Worm (Caenorhabditis elegans) whole organism, late embryonic: ENCODE data around the gene H04D03.4.

ENCODE experiments used
- C08G9.2 ChIP-seq: sonication (generic microtip); optimal IDR thresholded peaks from 2 replicates; lab custom pipeline; 2016; ENCODE audit warnings: mild to moderate bottlenecking, missing genetic modification characterization, moderate library complexity, missing compliant biosample characterization
- C38D4.7 ChIP-seq: fragments of 200-800 bp; sonication (Bioruptor generic); optimal IDR thresholded peaks from 2 replicates; lab custom pipeline; 2018; ENCODE audit warnings: mild to moderate bottlenecking, missing genetic modification characterization, moderate library complexity, missing compliant biosample characterization
- F13H6.1 ChIP-seq: sonication (generic microtip); optimal IDR thresholded peaks from 2 replicates; lab custom pipeline; 2016; ENCODE audit warnings: missing genetic modification characterization, missing compliant biosample characterization
- K02D7.2 ChIP-seq: sonication (generic microtip); optimal IDR thresholded peaks from 2 replicates; lab custom pipeline; 2017; ENCODE audit warnings: mild to moderate bottlenecking, missing genetic modification characterization, missing compliant biosample characterization
- K09A11.1 ChIP-seq: sonication (generic microtip); optimal IDR thresholded peaks from 2 replicates; lab custom pipeline; 2017; ENCODE audit warnings: antibody characterized with exemption, mild to moderate bottlenecking, missing genetic modification characterization, missing compliant biosample characterization; ENCODE audit not compliant: insufficient read depth
- Y22D7AL.16 ChIP-seq: sonication (generic microtip); optimal IDR thresholded peaks from 2 replicates; lab custom pipeline; 2016; ENCODE audit warnings: missing genetic modification characterization, missing compliant biosample characterization
- ceh-14 ChIP-seq: sonication (generic microtip); optimal IDR thresholded peaks from 2 replicates; lab custom pipeline; 2016; ENCODE audit warnings: missing genotype, missing genetic modification characterization, missing compliant biosample characterization
- ceh-18 ChIP-seq: sonication (generic microtip); optimal IDR thresholded peaks from 2 replicates; lab custom pipeline; 2016; ENCODE audit warnings: missing genetic modification characterization, missing compliant biosample characterization
- ceh-19 ChIP-seq: fragments of 200-800 bp; sonication (Bioruptor generic); optimal IDR thresholded peaks from 2 replicates; lab custom pipeline; 2018; ENCODE audit warnings: mild to moderate bottlenecking, missing genetic modification characterization, missing compliant biosample characterization
- ceh-22 ChIP-seq: sonication (generic microtip); optimal IDR thresholded peaks from 2 replicates; lab custom pipeline; 2017; ENCODE audit warnings: missing biosample characterization, missing genetic modification characterization
- ceh-24 ChIP-seq: sonication (generic microtip); optimal IDR thresholded peaks from 2 replicates; lab custom pipeline; 2016; ENCODE audit warnings: mild to moderate bottlenecking, missing genetic modification characterization, missing compliant biosample characterization
- ceh-30 ChIP-seq: fragments of 150-350 bp; optimal IDR thresholded peaks from 2 replicates; lab custom pipeline; 2014; ENCODE audit warnings: missing biosample characterization, missing genetic modification characterization
- ceh-31 ChIP-seq: sonication (generic microtip); optimal IDR thresholded peaks from 2 replicates; lab custom pipeline; 2016; ENCODE audit warnings: missing genetic modification characterization, missing compliant biosample characterization
- ceh-34 ChIP-seq: sonication (generic microtip); optimal IDR thresholded peaks from 2 replicates; lab custom pipeline; 2016; ENCODE audit warnings: mild to moderate bottlenecking, missing genetic modification characterization, missing compliant biosample characterization
- ceh-45 ChIP-seq: fragments of 200-800 bp; sonication (Bioruptor generic); IDR thresholded peaks from 2 replicates; pipeline ENCODE4 v1.3.6; 2022; ENCODE audit warnings: missing genetic modification reagents, missing genetic modification characterization, missing compliant biosample characterization
- ceh-48 ChIP-seq: sonication (generic microtip); optimal IDR thresholded peaks from 2 replicates; lab custom pipeline; 2016; ENCODE audit warnings: missing genetic modification characterization, inconsistent platforms, missing compliant biosample characterization
- ceh-6 ChIP-seq: fragments of 200-800 bp; sonication (Bioruptor generic); optimal IDR thresholded peaks from 2 replicates; lab custom pipeline; 2018; ENCODE audit warnings: mild to moderate bottlenecking, missing genetic modification characterization, missing compliant biosample characterization
- ceh-9 ChIP-seq: sonication (generic microtip); optimal IDR thresholded peaks from 2 replicates; lab custom pipeline; 2016; ENCODE audit warnings: mild to moderate bottlenecking, missing genetic modification characterization, inconsistent platforms, missing compliant biosample characterization
- elt-2 ChIP-seq: sonication (generic microtip); optimal IDR thresholded peaks from 2 replicates; lab custom pipeline; 2016; ENCODE audit warnings: missing genetic modification reagents, missing genetic modification characterization, missing compliant biosample characterization
- elt-4 ChIP-seq: sonication (generic microtip); optimal IDR thresholded peaks from 2 replicates; lab custom pipeline; 2016; ENCODE audit warnings: missing genetic modification characterization, missing compliant biosample characterization
- ets-4 ChIP-seq: sonication (generic microtip); optimal IDR thresholded peaks from 2 replicates; lab custom pipeline; 2016; ENCODE audit warnings: missing genetic modification characterization, missing compliant biosample characterization
- eyg-1 ChIP-seq: sonication (generic microtip); optimal IDR thresholded peaks from 2 replicates; lab custom pipeline; 2016; ENCODE audit warnings: missing genotype, missing genetic modification characterization, missing compliant biosample characterization
- fax-1 ChIP-seq: sonication (generic microtip); optimal IDR thresholded peaks from 2 replicates; lab custom pipeline; 2016; ENCODE audit warnings: missing genotype, missing genetic modification characterization, missing compliant biosample characterization
- fkh-6 ChIP-seq: sonication (generic microtip); optimal IDR thresholded peaks from 2 replicates; lab custom pipeline; 2016; ENCODE audit warnings: missing genetic modification characterization, missing compliant biosample characterization
- hlh-13 ChIP-seq: fragments of 200-800 bp; sonication (Bioruptor generic); optimal IDR thresholded peaks from 2 replicates; lab custom pipeline; 2018; ENCODE audit warnings: mild to moderate bottlenecking, missing genetic modification characterization, missing compliant biosample characterization
- hlh-15 ChIP-seq: sonication (generic microtip); optimal IDR thresholded peaks from 2 replicates; lab custom pipeline; 2016; ENCODE audit warnings: missing genetic modification characterization, missing compliant biosample characterization
- hlh-6 ChIP-seq: sonication (generic microtip); optimal IDR thresholded peaks from 2 replicates; lab custom pipeline; 2016; ENCODE audit warnings: missing genotype, missing genetic modification characterization, missing compliant biosample characterization
- lim-6 ChIP-seq: sonication (generic microtip); optimal IDR thresholded peaks from 2 replicates; lab custom pipeline; 2016; ENCODE audit warnings: missing genetic modification characterization, missing compliant biosample characterization
- lin-11 ChIP-seq: fragments of 200-800 bp; sonication (Bioruptor generic); optimal IDR thresholded peaks from 2 replicates; lab custom pipeline; 2018; ENCODE audit warnings: mild to moderate bottlenecking, missing genetic modification characterization, missing compliant biosample characterization
- mec-3 ChIP-seq: sonication (generic microtip); optimal IDR thresholded peaks from 2 replicates; lab custom pipeline; 2016; ENCODE audit warnings: borderline replicate concordance, missing genetic modification characterization, missing compliant biosample characterization
- nfya-1 ChIP-seq: sonication (generic microtip); optimal IDR thresholded peaks from 2 replicates; lab custom pipeline; 2017; ENCODE audit warnings: missing genetic modification characterization, mild to moderate bottlenecking, missing compliant biosample characterization, antibody characterized with exemption, moderate library complexity
- nhr-232 ChIP-seq: sonication (generic microtip); optimal IDR thresholded peaks from 2 replicates; lab custom pipeline; 2016; ENCODE audit warnings: missing genetic modification characterization, missing compliant biosample characterization
- npax-4 ChIP-seq: sonication (generic microtip); optimal IDR thresholded peaks from 2 replicates; lab custom pipeline; 2016; ENCODE audit warnings: missing genetic modification characterization, missing compliant biosample characterization
- odd-2 ChIP-seq: sonication (generic microtip); optimal IDR thresholded peaks from 2 replicates; lab custom pipeline; 2017; ENCODE audit warnings: antibody characterized with exemption, mild to moderate bottlenecking, missing genetic modification characterization, missing compliant biosample characterization
- pag-3 ChIP-seq: sonication (generic microtip); optimal IDR thresholded peaks from 2 replicates; lab custom pipeline; 2016; ENCODE audit warnings: missing compliant biosample characterization, missing genetic modification characterization, borderline replicate concordance
- pax-1 ChIP-seq: fragments of 150-350 bp; optimal IDR thresholded peaks from 2 replicates; lab custom pipeline; 2014; ENCODE audit warnings: missing biosample characterization, missing genetic modification characterization
- pqm-1 ChIP-seq: sonication (generic microtip); optimal IDR thresholded peaks from 2 replicates; lab custom pipeline; 2016; ENCODE audit warnings: missing genetic modification characterization, missing compliant biosample characterization
- ref-2 ChIP-seq: sonication (generic microtip); optimal IDR thresholded peaks from 2 replicates; lab custom pipeline; 2016; ENCODE audit warnings: missing genetic modification characterization, missing compliant biosample characterization
- rnt-1 ChIP-seq: sonication (generic microtip); optimal IDR thresholded peaks from 2 replicates; lab custom pipeline; 2016; ENCODE audit warnings: missing genetic modification characterization, missing compliant biosample characterization
- sdc-2 ChIP-seq: sonication (generic microtip); optimal IDR thresholded peaks from 2 replicates; lab custom pipeline; 2016; ENCODE audit warnings: missing genotype, missing genetic modification characterization, missing compliant biosample characterization
- sox-2 ChIP-seq: fragments of 200-800 bp; sonication (Bioruptor generic); IDR thresholded peaks from 2 replicates; pipeline ENCODE4 v1.3.6; 2022; ENCODE audit warnings: missing genetic modification reagents, missing genetic modification characterization, missing compliant biosample characterization
- sox-4 ChIP-seq: sonication (generic microtip); optimal IDR thresholded peaks from 2 replicates; lab custom pipeline; 2017; ENCODE audit warnings: mild to moderate bottlenecking, missing genetic modification characterization, inconsistent platforms, missing compliant biosample characterization
- tbx-2 ChIP-seq: sonication (generic microtip); optimal IDR thresholded peaks from 2 replicates; lab custom pipeline; 2016; ENCODE audit warnings: missing genetic modification characterization, missing compliant biosample characterization
- tbx-7 ChIP-seq: sonication (generic microtip); optimal IDR thresholded peaks from 2 replicates; lab custom pipeline; 2016; ENCODE audit warnings: missing genotype, missing genetic modification characterization, missing compliant biosample characterization
- ttx-3 ChIP-seq: sonication (generic microtip); optimal IDR thresholded peaks from 2 replicates; lab custom pipeline; 2016; ENCODE audit warnings: missing genetic modification reagents, missing genetic modification characterization, missing compliant biosample characterization
- unc-42 ChIP-seq: sonication (generic microtip); optimal IDR thresholded peaks from 2 replicates; lab custom pipeline; 2016; ENCODE audit warnings: missing genotype, missing genetic modification characterization, missing compliant biosample characterization
- unc-86 ChIP-seq: sonication (generic microtip); optimal IDR thresholded peaks from 2 replicates; lab custom pipeline; 2016; ENCODE audit warnings: missing genetic modification characterization, missing compliant biosample characterization

Gene H04D03.4

DNA sequence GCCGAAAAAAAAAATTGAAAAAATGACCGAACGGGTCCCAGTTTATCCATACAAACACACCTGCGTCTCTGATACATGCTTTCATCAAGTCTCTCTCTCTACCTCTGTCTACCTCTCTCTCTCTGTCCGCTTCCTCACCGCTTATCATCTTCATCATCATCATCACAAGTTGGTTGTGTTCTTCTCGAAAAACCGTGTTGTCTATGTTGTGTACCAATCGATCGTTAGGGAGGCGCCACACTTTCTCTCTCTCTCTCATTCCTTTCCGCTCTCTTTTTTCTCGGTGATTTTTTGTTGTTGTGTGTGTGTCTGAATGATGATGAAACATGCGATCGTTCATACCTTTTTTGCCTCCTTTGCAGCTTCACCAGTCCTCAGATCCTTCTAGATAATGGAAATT lies 12.7 kb upstream of the H04D03.4 start:
- TF ChIP-seq nfya-1 (tag; lab: Kevin White, UChicago) (peak; percentile 31), ceh-18 (tag; lab: Kevin White, UChicago) (peak; percentile 8), ceh-22 (tag; lab: Kevin White, UChicago) (no peak)

- TF ChIP-seq ceh-9 (tag; lab: Kevin White, UChicago): no peak
- TF ChIP-seq C08G9.2 (tag; lab: Kevin White, UChicago): no peak
- TF ChIP-seq ets-4: no peak
- TF ChIP-seq ceh-30: no peak
- no peak for TF ChIP-seq K02D7.2 (tag; lab: Kevin White, UChicago)
- no peak for TF ChIP-seq nhr-232 (tag; lab: Kevin White, UChicago)
- TF ChIP-seq fax-1 (tag; lab: Kevin White, UChicago): no peak
- TF ChIP-seq eyg-1 (tag; lab: Kevin White, UChicago): no peak
- no peak for TF ChIP-seq ceh-31 (tag; lab: Kevin White, UChicago)
- no peak for TF ChIP-seq Y22D7AL.16
- TF ChIP-seq odd-2: no peak
- TF ChIP-seq ceh-18 (tag; lab: Kevin White, UChicago): no peak
Measured at ce11 chrIII:10462935-10463548, 12.1 kb upstream of the H04D03.4 start.

- TF ChIP-seq nfya-1 (tag; lab: Kevin White, UChicago) (peak; percentile 98), hlh-6 (peak; percentile 98), elt-4 (tag; lab: Kevin White, UChicago) (peak; percentile 96), tbx-7 (peak; percentile 90), tbx-2 (tag; lab: Kevin White, UChicago) (peak; percentile 99), hlh-15 (peak; percentile 96), ceh-6 (GFP tag; lab: Kevin White, UChicago) (peak; percentile 97), unc-86 (tag; lab: Kevin White, UChicago) (peak; percentile 98), unc-42 (tag; lab: Kevin White, UChicago) (peak; percentile 84), ref-2 (tag; lab: Kevin White, UChicago) (peak; percentile 99), pag-3 (tag; lab: Kevin White, UChicago) (peak; percentile 97), sox-4 (tag; lab: Kevin White, UChicago) (peak; percentile 99), mec-3 (peak; percentile 96), ceh-14 (tag; lab: Kevin White, UChicago) (peak; percentile 99), fax-1 (tag; lab: Kevin White, UChicago) (peak; percentile 97), lin-11 (tag; lab: Kevin White, UChicago) (peak; percentile 94), C08G9.2 (tag; lab: Kevin White, UChicago) (peak; percentile 95), odd-2 (peak; percentile 92), K09A11.1 (tag; lab: Kevin White, UChicago) (peak; percentile 98), elt-2 (tag; lab: Kevin White, UChicago) (peak; percentile 99), ceh-34 (tag; lab: Kevin White, UChicago) (peak; percentile 99), nhr-232 (tag; lab: Kevin White, UChicago) (peak; percentile 96), sox-2 (GFP tag; lab: Robert Waterston, UW) (peak; percentile 94), F13H6.1 (tag; lab: Kevin White, UChicago) (peak; percentile 97), ttx-3 (tag; lab: Kevin White, UChicago) (peak; percentile 98), ceh-22 (tag; lab: Kevin White, UChicago) (peak; percentile 98), lim-6 (tag; lab: Kevin White, UChicago) (peak; percentile 98), pax-1 (tag; lab: Kevin White, UChicago) (no peak), hlh-13 (GFP tag; lab: Kevin White, UChicago) (peak; percentile 87), ceh-48 (tag; lab: Kevin White, UChicago) (peak; percentile 97), ceh-19 (peak; percentile 98), npax-4 (peak; percentile 89), ceh-24 (peak; percentile 93), pqm-1 (peak; percentile 92), eyg-1 (tag; lab: Kevin White, UChicago) (peak; percentile 98), ceh-45 (GFP tag; lab: Robert Waterston, UW) (peak; percentile 99), sdc-2 (peak; percentile 89), fkh-6 (tag; lab: Kevin White, UChicago) (peak; percentile 95), ceh-18 (tag; lab: Kevin White, UChicago) (peak; percentile 94), rnt-1 (peak; percentile 99), C38D4.7 (peak; percentile 95), ceh-30 (peak; percentile 98)
Measured at ce11 chrIII:10461164-10461546, 10.2 kb upstream of the H04D03.4 start, which contains the start of gene atx-2. TSS of gene atx-2 (plus strand) at chrIII:10461389.
